Fruit fly (Drosophila melanogaster) whole organism, embryonic: ENCODE results near the gene dbe.

Source experiments
- BEAF-32 ChIP-seq: fragments of 200-800 bp; sonication (Bioruptor generic); optimal IDR thresholded peaks from 3 replicates; lab custom pipeline; 2017; ENCODE audit warnings: missing biosample characterization, missing genetic modification characterization, mild to moderate bottlenecking, moderate library complexity, missing genetic modification reagents
- CG1024 ChIP-seq: fragments of 200-800 bp; sonication (Bioruptor generic); IDR thresholded peaks from 2 replicates; pipeline ENCODE4 v1.3.6; 2022; ENCODE audit warnings: missing biosample characterization, missing genetic modification characterization
- CG10979 ChIP-seq: fragments of 200-800 bp; sonication (Bioruptor generic); optimal IDR thresholded peaks from 2 replicates; lab custom pipeline; 2018; ENCODE audit warnings: missing biosample characterization, mild to moderate bottlenecking, missing genetic modification characterization, moderate library complexity
- CG11398 ChIP-seq: fragments of 200-800 bp; sonication (Bioruptor generic); optimal IDR thresholded peaks from 2 replicates; lab custom pipeline; 2016; ENCODE audit warnings: missing biosample characterization, missing genetic modification characterization
- CG12769 ChIP-seq: fragments of 200-800 bp; sonication (Bioruptor generic); optimal IDR thresholded peaks from 2 replicates; lab custom pipeline; 2019; ENCODE audit warnings: missing biosample characterization, mild to moderate bottlenecking, missing genetic modification characterization, moderate library complexity
- CG13296 ChIP-seq: fragments of 200-800 bp; sonication (Bioruptor generic); optimal IDR thresholded peaks from 3 replicates; lab custom pipeline; 2018; ENCODE audit warnings: missing biosample characterization, mild to moderate bottlenecking, missing genetic modification characterization
- CG13624 ChIP-seq: fragments of 200-800 bp; sonication (Bioruptor generic); optimal IDR thresholded peaks from 2 replicates; lab custom pipeline; 2016; ENCODE audit warnings: missing biosample characterization, missing genetic modification characterization
- CG13894 ChIP-seq: fragments of 200-800 bp; sonication (Bioruptor generic); optimal IDR thresholded peaks from 3 replicates; lab custom pipeline; 2018; ENCODE audit warnings: missing biosample characterization, mild to moderate bottlenecking, missing genetic modification characterization, moderate library complexity
- CG14710 ChIP-seq: fragments of 200-800 bp; sonication (Bioruptor generic); optimal IDR thresholded peaks from 3 replicates; lab custom pipeline; 2019; ENCODE audit warnings: missing biosample characterization, mild to moderate bottlenecking, missing genetic modification characterization, moderate library complexity
- CG15514 ChIP-seq: fragments of 200-800 bp; sonication (Bioruptor generic); optimal IDR thresholded peaks from 3 replicates; lab custom pipeline; 2017; ENCODE audit warnings: missing biosample characterization, missing genetic modification characterization, mild to moderate bottlenecking, moderate library complexity, missing genetic modification reagents
- CG1603 ChIP-seq: fragments of 200-800 bp; sonication (Bioruptor generic); optimal IDR thresholded peaks from 2 replicates; lab custom pipeline; 2019; ENCODE audit warnings: missing biosample characterization, mild to moderate bottlenecking, missing genetic modification characterization, moderate library complexity
- CG16813 ChIP-seq: fragments of 200-800 bp; sonication (Bioruptor generic); IDR thresholded peaks from 3 replicates; pipeline ENCODE4 v1.3.6; 2022; ENCODE audit warnings: missing biosample characterization, missing genetic modification characterization; ENCODE audit not compliant: partially characterized antibody
- CG17186 ChIP-seq: fragments of 200-800 bp; sonication (Bioruptor generic); optimal IDR thresholded peaks from 3 replicates; lab custom pipeline; 2017; ENCODE audit warnings: missing biosample characterization, missing genetic modification reagents, missing genetic modification characterization
- CG18599 ChIP-seq: fragments of 200-800 bp; sonication (Bioruptor generic); optimal IDR thresholded peaks from 3 replicates; lab custom pipeline; 2017; ENCODE audit warnings: missing biosample characterization, missing genetic modification characterization, mild to moderate bottlenecking, moderate library complexity, missing genetic modification reagents
- CG18764 ChIP-seq: fragments of 200-800 bp; sonication (Bioruptor generic); optimal IDR thresholded peaks from 3 replicates; lab custom pipeline; 2016; ENCODE audit warnings: missing biosample characterization, missing genetic modification characterization
- CG30403 ChIP-seq: fragments of 200-800 bp; sonication (Bioruptor generic); optimal IDR thresholded peaks from 3 replicates; lab custom pipeline; 2016; ENCODE audit warnings: missing biosample characterization, missing genetic modification characterization
- CG31441 ChIP-seq: fragments of 200-800 bp; sonication (Bioruptor generic); IDR thresholded peaks from 2 replicates; pipeline ENCODE4 v1.3.6; 2022; ENCODE audit warnings: missing biosample characterization, missing genetic modification characterization
- CG32767 ChIP-seq: fragments of 200-800 bp; sonication (Bioruptor generic); IDR thresholded peaks from 2 replicates; pipeline ENCODE4 v1.3.6; 2022; ENCODE audit warnings: missing biosample characterization, missing genetic modification characterization
- CG3847 ChIP-seq: fragments of 200-800 bp; sonication (Bioruptor generic); IDR thresholded peaks from 2 replicates; pipeline ENCODE4 v1.3.6; 2022; ENCODE audit warnings: missing biosample characterization, missing genetic modification characterization
- CG42726 ChIP-seq: fragments of 200-800 bp; sonication (Bioruptor generic); IDR thresholded peaks from 2 replicates; pipeline ENCODE4 v1.3.6; 2022; ENCODE audit warnings: missing biosample characterization, missing genetic modification characterization; ENCODE audit not compliant: partially characterized antibody
- CG6683 ChIP-seq: fragments of 200-800 bp; sonication (Bioruptor generic); optimal IDR thresholded peaks from 2 replicates; lab custom pipeline; 2017; ENCODE audit warnings: missing biosample characterization, mild to moderate bottlenecking, missing genetic modification characterization, missing genetic modification reagents
- CG6791 ChIP-seq: fragments of 200-800 bp; sonication (Bioruptor generic); IDR thresholded peaks from 3 replicates; pipeline ENCODE4 v1.3.6; 2022; ENCODE audit warnings: missing biosample characterization, missing genetic modification characterization; ENCODE audit not compliant: partially characterized antibody
- CG7372 ChIP-seq: fragments of 200-800 bp; sonication (Bioruptor generic); IDR thresholded peaks from 2 replicates; pipeline ENCODE4 v1.3.6; 2022; ENCODE audit warnings: missing biosample characterization, missing genetic modification characterization
- CG7786 ChIP-seq: fragments of 200-800 bp; sonication (Bioruptor generic); optimal IDR thresholded peaks from 2 replicates; lab custom pipeline; 2016; ENCODE audit warnings: missing biosample characterization, missing genetic modification characterization
- CG7987 ChIP-seq: fragments of 200-800 bp; sonication (Bioruptor generic); optimal IDR thresholded peaks from 2 replicates; lab custom pipeline; 2018; ENCODE audit warnings: missing biosample characterization, mild to moderate bottlenecking, missing genetic modification characterization, moderate library complexity
- CG8388 ChIP-seq: fragments of 200-800 bp; sonication (Bioruptor generic); optimal IDR thresholded peaks from 2 replicates; lab custom pipeline; 2019; ENCODE audit warnings: missing biosample characterization, mild to moderate bottlenecking, missing genetic modification characterization, moderate library complexity
- CG9215 ChIP-seq: fragments of 200-800 bp; sonication (Bioruptor generic); IDR thresholded peaks from 2 replicates; pipeline ENCODE4 v1.3.6; 2022; ENCODE audit warnings: missing biosample characterization, missing genetic modification characterization
- CG9797 ChIP-seq: fragments of 200-800 bp; sonication (Bioruptor generic); optimal IDR thresholded peaks from 3 replicates; lab custom pipeline; 2018; ENCODE audit warnings: missing biosample characterization, mild to moderate bottlenecking, missing genetic modification characterization
- CHES-1-like ChIP-seq: fragments of 200-800 bp; sonication (Bioruptor generic); optimal IDR thresholded peaks from 2 replicates; lab custom pipeline; 2016; ENCODE audit warnings: missing biosample characterization, missing genetic modification characterization
- Deaf1 ChIP-seq: fragments of 200-800 bp; optimal IDR thresholded peaks from 3 replicates; lab custom pipeline; 2019; ENCODE audit warnings: missing biosample characterization, mild to moderate bottlenecking, missing genetic modification characterization, moderate library complexity
- Dip3 ChIP-seq: fragments of 200-800 bp; sonication (Bioruptor generic); optimal IDR thresholded peaks from 3 replicates; lab custom pipeline; 2016; ENCODE audit warnings: missing biosample characterization, missing genetic modification characterization
- Dll ChIP-seq: fragments of 200-800 bp; sonication (Bioruptor generic); IDR thresholded peaks from 4 replicates; pipeline ENCODE4 v1.3.6; 2022; ENCODE audit warnings: missing biosample characterization, missing genetic modification characterization; ENCODE audit not compliant: partially characterized antibody
- Dp ChIP-seq: fragments of 200-800 bp; sonication (Bioruptor generic); optimal IDR thresholded peaks from 2 replicates; lab custom pipeline; 2018; ENCODE audit warnings: missing biosample characterization, mild to moderate bottlenecking, missing genetic modification characterization, moderate library complexity
- MESR4 ChIP-seq: fragments of 200-800 bp; sonication (Bioruptor generic); optimal IDR thresholded peaks from 2 replicates; lab custom pipeline; 2018; ENCODE audit warnings: missing biosample characterization, mild to moderate bottlenecking, missing genetic modification characterization, moderate library complexity
- Myb ChIP-seq: fragments of 200-800 bp; sonication (Bioruptor generic); optimal IDR thresholded peaks from 2 replicates; lab custom pipeline; 2016; ENCODE audit warnings: missing biosample characterization, missing genetic modification characterization
- Opbp ChIP-seq: fragments of 200-800 bp; sonication (Bioruptor generic); IDR thresholded peaks from 3 replicates; pipeline ENCODE4 v1.3.6; 2022; ENCODE audit warnings: missing biosample characterization, missing genetic modification characterization; ENCODE audit not compliant: partially characterized antibody
- Trl ChIP-seq, 3 experiments: fragments of >200 bp in 2 of 3; fragments of 200-800 bp in 1 of 3; sonication (Bioruptor generic) in 1 of 3; optimal IDR thresholded peaks; 2 replicates in 1 of 3; 3 replicates in 2 of 3; lab custom pipeline; 2016 to 2017; ENCODE audit warnings: missing biosample characterization in 1 of 3, missing genetic modification characterization in 1 of 3
- aop ChIP-seq: fragments of 200-800 bp; sonication (Bioruptor generic); IDR thresholded peaks from 2 replicates; pipeline ENCODE4 v1.3.6; 2022; ENCODE audit warnings: missing biosample characterization, missing genetic modification characterization
- ato ChIP-seq: fragments of 200-800 bp; sonication (Bioruptor generic); IDR thresholded peaks from 2 replicates; pipeline ENCODE4 v1.3.6; 2022; ENCODE audit warnings: missing biosample characterization, missing genetic modification characterization; ENCODE audit not compliant: partially characterized antibody
- fd102C ChIP-seq: fragments of 200-800 bp; sonication (Bioruptor generic); optimal IDR thresholded peaks from 2 replicates; lab custom pipeline; 2018; ENCODE audit warnings: missing biosample characterization, mild to moderate bottlenecking, missing genetic modification characterization, moderate library complexity
- ftz-f1 ChIP-seq: fragments of 200-800 bp; sonication (Bioruptor generic); optimal IDR thresholded peaks from 2 replicates; lab custom pipeline; 2016; ENCODE audit warnings: missing biosample characterization, missing genetic modification characterization
- hth ChIP-seq: fragments of >200 bp; optimal IDR thresholded peaks from 2 replicates; lab custom pipeline; 2017; ENCODE audit warnings: inconsistent platforms
- nerfin-2 ChIP-seq: fragments of 200-800 bp; sonication (Bioruptor generic); IDR thresholded peaks from 2 replicates; pipeline ENCODE4 v1.3.6; 2022; ENCODE audit warnings: missing biosample characterization, missing genetic modification characterization; ENCODE audit not compliant: partially characterized antibody
- sens ChIP-seq: fragments of 200-800 bp; sonication (Bioruptor generic); peaks from one replicate; lab custom pipeline; 2016; ENCODE audit warnings: missing biosample characterization, missing genetic modification characterization
- shn ChIP-seq: fragments of 200-800 bp; sonication (Bioruptor generic); optimal IDR thresholded peaks from 3 replicates; lab custom pipeline; 2016; ENCODE audit warnings: missing biosample characterization, missing genetic modification characterization
- slp2 ChIP-seq: fragments of 200-800 bp; sonication (Bioruptor generic); optimal IDR thresholded peaks from 2 replicates; lab custom pipeline; 2016; ENCODE audit warnings: missing biosample characterization, missing genetic modification characterization
- sob ChIP-seq: fragments of 200-800 bp; sonication (Bioruptor generic); IDR thresholded peaks from 2 replicates; pipeline ENCODE4 v1.3.6; 2022; ENCODE audit warnings: missing biosample characterization, missing genetic modification characterization
- stc ChIP-seq: fragments of 200-800 bp; sonication (Bioruptor generic); IDR thresholded peaks from 2 replicates; pipeline ENCODE4 v1.3.6; 2022; ENCODE audit warnings: missing biosample characterization, missing genetic modification characterization
- wor ChIP-seq: fragments of 200-800 bp; sonication (Bioruptor generic); IDR thresholded peaks from 2 replicates; pipeline ENCODE4 v1.3.6; 2022; ENCODE audit warnings: missing biosample characterization, missing genetic modification characterization

dbe gene

DNA sequence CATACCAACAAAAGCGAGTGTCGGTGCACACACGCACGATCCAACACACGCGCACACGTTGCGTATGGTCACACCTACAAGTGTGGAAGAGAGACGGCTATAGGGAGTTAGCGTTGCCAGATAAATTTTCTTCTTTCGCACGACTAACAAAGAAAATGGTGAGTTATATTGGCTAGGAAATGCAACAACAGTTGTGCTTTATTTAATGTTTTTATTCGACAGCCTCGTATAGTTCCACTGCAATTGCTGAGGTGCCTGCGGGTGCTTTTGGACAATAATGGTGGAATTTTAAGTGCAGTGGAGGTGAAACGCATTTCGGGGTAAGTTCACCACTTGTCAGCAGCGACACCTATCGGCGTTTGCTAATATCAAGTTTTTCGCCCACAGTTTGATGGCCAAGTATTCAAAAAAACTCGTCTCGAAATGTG is 1.8 kb upstream of the dbe start (continued):
- TF ChIP-seq CG17186 (GFP tag; lab: Kevin White, UChicago) (peak; percentile 74), ftz-f1 (GFP tag; lab: Kevin White, UChicago) (peak; percentile 30), nerfin-2 (GFP tag; lab: Robert Waterston, UW) (no peak), CG7372 (GFP tag; lab: Robert Waterston, UW) (no peak), CG32767 (peak; percentile 62; the same call in 1 of the 2 replicates), CG30403 (no peak), CG13296 (GFP tag; lab: Kevin White, UChicago) (peak; percentile 21), CG8388 (GFP tag; lab: Kevin White, UChicago) (peak; percentile 22), CG7786 (GFP tag; lab: Kevin White, UChicago) (peak; percentile 25), shn (GFP tag; lab: Kevin White, UChicago) (no peak), CG9797 (GFP tag; lab: Kevin White, UChicago) (peak; percentile 76), Dip3 (peak; percentile 36), BEAF-32 (GFP tag; lab: Kevin White, UChicago) (peak; percentile 17), hth (lab: Kevin White, UChicago) (no peak), CG14710 (tag; lab: Kevin White, UChicago) (peak; percentile 31), wor (GFP tag; lab: Robert Waterston, UW) (no peak), CG15514 (GFP tag; lab: Kevin White, UChicago) (peak; percentile 69), CG1603 (tag; lab: Kevin White, UChicago) (peak; percentile 56), Deaf1 (peak; percentile 1), CG7987 (GFP tag; lab: Kevin White, UChicago) (no peak), CG18764 (GFP tag; lab: Kevin White, UChicago) (no peak), CG3847 (GFP tag; lab: Robert Waterston, UW) (peak; percentile 73), CG6683 (GFP tag; lab: Kevin White, UChicago) (no peak), MESR4 (peak; percentile 51), sens (GFP tag; lab: Kevin White, UChicago) (peak; percentile 35), CG10979 (no peak), Opbp (GFP tag; lab: Robert Waterston, UW) (no peak), slp2 (GFP tag; lab: Kevin White, UChicago) (no peak), Myb (GFP tag; lab: Kevin White, UChicago) (peak; percentile 38), stc (GFP tag; lab: Robert Waterston, UW) (no peak), CG31441 (GFP tag; lab: Robert Waterston, UW) (no peak), CG13624 (GFP tag; lab: Kevin White, UChicago) (peak; percentile 4), Dp (GFP tag; lab: Kevin White, UChicago) (peak; percentile 9), aop (no peak), CG1024 (no peak), fd102C (GFP tag; lab: Kevin White, UChicago) (no peak), ato (peak; percentile 66), CG6791 (GFP tag; lab: Robert Waterston, UW) (0 out of 3 replicates have a peak, but pooled peaks have one; percentile 17), CG11398 (GFP tag; lab: Kevin White, UChicago) (no peak), Trl (optimal IDR thresholded peaks at IDR 0.05; lab: Kevin White, UChicago) (no peak), Trl (GFP tag; optimal IDR thresholded peaks at IDR 0.05; lab: Kevin White, UChicago) (no peak), CHES-1-like (GFP tag; lab: Kevin White, UChicago) (peak; percentile 18), CG42726 (GFP tag; lab: Robert Waterston, UW) (0 out of 2 replicates have a peak, but pooled peaks have one; percentile 35), CG12769 (tag; lab: Kevin White, UChicago) (peak; percentile 53), CG18599 (GFP tag; lab: Kevin White, UChicago) (peak; percentile 1), CG16813 (GFP tag; lab: Robert Waterston, UW) (peak; percentile 10; the same call in 1 of the 3 replicates), sob (GFP tag; lab: Robert Waterston, UW) (peak; percentile 50), CG13894 (tag; lab: Kevin White, UChicago) (peak; percentile 63), Dll (GFP tag; lab: Robert Waterston, UW) (no peak), CG9215 (GFP tag; lab: Robert Waterston, UW) (no peak)
